Worm (Caenorhabditis elegans): Measurements from ENCODE around the gene C05D12.1.

DNA sequence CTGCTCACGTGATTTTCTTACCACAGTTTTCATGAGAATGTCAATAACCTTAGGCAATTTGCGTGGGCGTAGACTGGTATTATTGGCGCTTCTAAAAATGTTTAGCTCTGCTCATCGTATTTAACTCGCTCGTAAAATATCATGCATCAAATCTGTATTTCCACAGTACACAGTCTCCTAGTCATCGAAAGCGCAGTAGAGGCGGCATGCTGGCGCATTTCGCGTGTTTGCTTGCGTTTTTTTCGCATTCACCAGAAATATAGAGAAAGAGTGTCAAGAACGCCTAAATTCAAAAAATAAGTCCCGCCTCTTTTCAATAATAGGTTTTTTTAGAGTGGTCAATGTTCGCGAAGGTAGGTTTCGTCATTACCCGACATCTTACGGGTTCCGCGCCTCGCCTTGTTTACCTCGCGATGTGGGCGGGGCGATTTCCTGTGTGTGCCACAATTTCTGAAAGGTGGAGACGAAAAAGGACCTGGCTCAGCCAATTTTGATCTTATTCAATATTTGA is 38.9 kb downstream of the C05D12.1 start:
- TF ChIP-seq flt-1 (GFP tag; IDR thresholded peaks at IDR 0.05), result no peak
- TF ChIP-seq sea-1 (GFP tag; conservative IDR thresholded peaks at IDR 0.05), result no peak
- TF ChIP-seq tbx-11 (GFP tag; IDR thresholded peaks at IDR 0.05), result no peak
- no peak for TF ChIP-seq F13C5.2 (tag; optimal IDR thresholded peaks at IDR 0.05)
- TF ChIP-seq ama-1 (optimal IDR thresholded peaks at IDR 0.05), result no peak
- TF ChIP-seq ceh-13 (GFP tag; optimal IDR thresholded peaks at IDR 0.05), result no peak
- TF ChIP-seq ceh-36 (tag; optimal IDR thresholded peaks at IDR 0.05), result no peak
- no peak for TF ChIP-seq tra-4 (tag; optimal IDR thresholded peaks at IDR 0.05)
- TF ChIP-seq tbx-37 (GFP tag; conservative IDR thresholded peaks at IDR 0.05), result no peak

Data from whole organism, early embryonic.